Worm (Caenorhabditis elegans): Measurements from ENCODE around the gene C06E1.11.

ce11 chrIII:8575359-8576101 is 41.0 kb downstream of the C06E1.11 start:
- TF ChIP-seq W03F9.2 (tag; optimal IDR thresholded peaks at IDR 0.05) (no peak), him-1 (tag; optimal IDR thresholded peaks at IDR 0.05) (no peak), dao-5 (tag; optimal IDR thresholded peaks at IDR 0.05) (no peak)
